Fruit fly (Drosophila melanogaster): ENCODE measurements around the gene CG43115.

DNA sequence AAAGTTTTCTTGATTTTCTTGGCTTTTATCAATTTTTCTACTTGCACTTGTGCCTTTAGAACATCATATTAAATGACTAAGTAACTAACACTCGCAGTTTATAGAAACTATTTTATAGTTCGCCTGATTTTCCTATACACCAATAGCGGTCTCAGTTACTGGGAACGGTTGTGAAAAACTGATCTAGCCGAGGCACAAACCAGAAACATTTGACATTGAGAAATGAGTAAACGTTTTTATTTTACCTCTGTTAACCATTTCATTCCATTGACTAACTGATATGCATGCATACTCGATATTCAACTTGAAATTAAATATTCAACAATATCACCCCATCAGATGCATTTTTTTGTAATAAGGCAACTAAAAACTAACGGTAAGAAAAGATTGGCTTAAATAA lies 30.9 kb downstream of the CG43115 start:
- TF ChIP-seq CG8119 (GFP tag; IDR thresholded peaks at IDR 0.05) (no peak), Sox14 (GFP tag; optimal IDR thresholded peaks at IDR 0.05) (no peak), CG8319 (GFP tag; optimal IDR thresholded peaks at IDR 0.05) (no peak), Hr39 (GFP tag; optimal IDR thresholded peaks at IDR 0.05) (no peak), Met (GFP tag; optimal IDR thresholded peaks at IDR 0.05) (no peak)
